Worm (Caenorhabditis elegans): Measurements from ENCODE around the gene tyr-2.

The tyr-2 gene

DNA sequence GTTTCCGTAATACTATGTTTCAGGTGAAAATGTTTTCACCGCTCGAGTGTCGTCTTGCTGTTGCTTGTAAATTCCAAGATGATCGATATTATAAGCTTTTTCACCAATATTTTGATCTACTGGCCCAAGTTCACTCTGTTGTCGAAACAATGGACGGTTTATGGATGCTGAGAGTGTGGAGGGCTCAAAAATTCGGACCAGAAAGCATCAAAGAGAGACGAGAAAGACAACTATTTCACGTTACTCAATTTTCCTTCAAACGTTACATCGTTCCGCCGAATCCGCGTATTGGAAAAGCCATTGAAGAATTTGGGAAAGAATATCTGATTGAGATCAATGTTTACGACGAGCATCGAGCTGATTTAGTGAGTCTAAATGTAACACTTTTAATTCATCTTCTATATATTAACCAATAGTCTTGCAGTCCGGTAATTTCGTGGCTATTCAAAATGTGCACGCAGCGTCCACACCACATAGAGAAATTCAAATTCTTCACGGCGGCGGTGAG is 36.2 kb downstream of the tyr-2 start, which contains the start of gene pot-3 (continued):
- no peak for TF ChIP-seq nhr-20 (tag; optimal IDR thresholded peaks at IDR 0.05)
- no peak for TF ChIP-seq nhr-47 (tag; optimal IDR thresholded peaks at IDR 0.05)
